Fruit fly (Drosophila melanogaster): ENCODE results near the gene TrpRS-m.

Gene TrpRS-m

dm6 chr3L:17856655-17857479, 7.3 kb downstream of the TrpRS-m start, which contains the start of gene CG5535 (continued):
- peak; percentile 63 for TF ChIP-seq pros (GFP tag; optimal IDR thresholded peaks at IDR 0.05)
- peak; percentile 81 for TF ChIP-seq Hmr (GFP tag; optimal IDR thresholded peaks at IDR 0.05)
- peak; percentile 71 for TF ChIP-seq CG6813 (GFP tag; optimal IDR thresholded peaks at IDR 0.05)
- peak; percentile 25 for TF ChIP-seq Lhr (GFP tag; optimal IDR thresholded peaks at IDR 0.05)
- peak; percentile 51 for TF ChIP-seq CG3847 (GFP tag; IDR thresholded peaks at IDR 0.05)
- peak; percentile 79 for TF ChIP-seq CG33557 (GFP tag; optimal IDR thresholded peaks at IDR 0.05)
- TF ChIP-seq CG15601 (tag; optimal IDR thresholded peaks at IDR 0.05) = peak; percentile 82
- peak; percentile 4 for TF ChIP-seq cg (GFP tag; optimal IDR thresholded peaks at IDR 0.05)
- no peak for TF ChIP-seq Poxn (GFP tag; IDR thresholded peaks at IDR 0.05)
- TF ChIP-seq Neu2 (GFP tag; optimal IDR thresholded peaks at IDR 0.05; ENCODE audit: borderline replicate concordance) = no peak
- peak; percentile 74 for TF ChIP-seq PHDP (tag; optimal IDR thresholded peaks at IDR 0.05)
- no peak for TF ChIP-seq zen2 (GFP tag; IDR thresholded peaks at IDR 0.05; ENCODE audit: partially characterized antibody)
- TF ChIP-seq Ravus (GFP tag; IDR thresholded peaks at IDR 0.05) = peak; percentile 8; the same call in 1 of the 2 replicates
- no peak for TF ChIP-seq bbx (GFP tag; IDR thresholded peaks at IDR 0.05; ENCODE audit: partially characterized antibody)
- peak; percentile 63 for TF ChIP-seq CG2202 (tag; optimal IDR thresholded peaks at IDR 0.05)
- TF ChIP-seq CG17328 (GFP tag; IDR thresholded peaks at IDR 0.05) = peak; percentile 69
- TF ChIP-seq Myb (GFP tag; optimal IDR thresholded peaks at IDR 0.05) = peak; percentile 24
- TF ChIP-seq CG7987 (GFP tag; optimal IDR thresholded peaks at IDR 0.05) = peak; percentile 50
- TF ChIP-seq trh (GFP tag; optimal IDR thresholded peaks at IDR 0.05) = peak; percentile 49
- TF ChIP-seq CG10462 (GFP tag; optimal IDR thresholded peaks at IDR 0.05) = peak; percentile 64
- TF ChIP-seq fru (optimal IDR thresholded peaks at IDR 0.05) = no peak
- peak; percentile 62 for TF ChIP-seq ara (GFP tag; IDR thresholded peaks at IDR 0.05)
- peak; percentile 90 for TF ChIP-seq CG8924 (tag; optimal IDR thresholded peaks at IDR 0.05)
- TF ChIP-seq ems (GFP tag; optimal IDR thresholded peaks at IDR 0.05) = peak; percentile 11
- peak; percentile 59 for TF ChIP-seq gsb-n (tag; optimal IDR thresholded peaks at IDR 0.05)
- peak; percentile 80 for TF ChIP-seq CG14014 (GFP tag; IDR thresholded peaks at IDR 0.05)
- no peak for TF ChIP-seq yki (optimal IDR thresholded peaks at IDR 0.05)
- peak; percentile 43 for TF ChIP-seq scrt (GFP tag; optimal IDR thresholded peaks at IDR 0.05)
- peak; percentile 73 for TF ChIP-seq Nf-YB (GFP tag; optimal IDR thresholded peaks at IDR 0.05)
- peak; percentile 45; the same call in 1 of the 2 replicates for TF ChIP-seq HLH3B (GFP tag; IDR thresholded peaks at IDR 0.05)
- peak; percentile 74 for TF ChIP-seq NFAT (GFP tag; IDR thresholded peaks at IDR 0.05)
- TF ChIP-seq CG12071 (GFP tag; optimal IDR thresholded peaks at IDR 0.05) = peak; percentile 63
- no peak for TF ChIP-seq CG11560 (tag; IDR thresholded peaks at IDR 0.05)
- no peak for TF ChIP-seq CG12744 (GFP tag; optimal IDR thresholded peaks at IDR 0.05)
- 0 out of 2 replicates have a peak, but pooled peaks have one; percentile 17 for TF ChIP-seq CG8765 (GFP tag; IDR thresholded peaks at IDR 0.05)
- peak; percentile 45 to 80 for TF ChIP-seq Pdp1 (GFP tag; optimal IDR thresholded peaks at IDR 0.05)
- peak; percentile 84 for TF ChIP-seq sens (GFP tag)
- TF ChIP-seq lilli (GFP tag; optimal IDR thresholded peaks at IDR 0.05) = peak; percentile 64
- peak; percentile 53; the same call in 2 of the 3 replicates for TF ChIP-seq CG7357 (GFP tag; IDR thresholded peaks at IDR 0.05)
- TF ChIP-seq Six4 (GFP tag; optimal IDR thresholded peaks at IDR 0.05) = peak; percentile 76
- peak; percentile 20 for TF ChIP-seq stwl (tag; optimal IDR thresholded peaks at IDR 0.05)
- peak; percentile 74 for TF ChIP-seq CG5953 (GFP tag; IDR thresholded peaks at IDR 0.05)
- no peak for TF ChIP-seq ham (GFP tag; IDR thresholded peaks at IDR 0.05)
- peak; percentile 80 for TF ChIP-seq CG17385 (GFP tag; optimal IDR thresholded peaks at IDR 0.05)
- peak; percentile 48 for TF ChIP-seq chn (GFP tag; optimal IDR thresholded peaks at IDR 0.05)
- peak; percentile 84 for TF ChIP-seq CG15269 (tag; optimal IDR thresholded peaks at IDR 0.05)
- peak; percentile 63 for TF ChIP-seq Blimp-1 (GFP tag; optimal IDR thresholded peaks at IDR 0.05)
- peak; percentile 56 for TF ChIP-seq CG30431 (GFP tag; optimal IDR thresholded peaks at IDR 0.05)
- peak; percentile 58 for TF ChIP-seq run (tag; optimal IDR thresholded peaks at IDR 0.05)
